Worm (Caenorhabditis elegans) whole organism, early embryonic: ENCODE data around the gene F46F5.1.
"Not testable (repeated sequence)": the region's sequence is repeated elsewhere in the genome, so short reads cannot be mapped to it uniquely, and the experiment has no call there.

Source experiments
- B0310.2 ChIP-seq: sonication (generic microtip); optimal IDR thresholded peaks from 2 replicates; lab custom pipeline; 2016; ENCODE audit warnings: mild to moderate bottlenecking, missing genetic modification characterization, missing compliant biosample characterization
- F13C5.2 ChIP-seq: sonication (generic microtip); optimal IDR thresholded peaks from 2 replicates; lab custom pipeline; 2017; ENCODE audit warnings: mild to moderate bottlenecking, missing genetic modification characterization, inconsistent platforms, missing compliant biosample characterization
- aly-1 ChIP-seq: sonication (generic microtip); optimal IDR thresholded peaks from 2 replicates; lab custom pipeline; 2016; ENCODE audit warnings: missing genetic modification characterization, missing compliant biosample characterization
- ama-1 ChIP-seq: fragments of 150-350 bp; optimal IDR thresholded peaks from 2 replicates; lab custom pipeline; 2014
- ceh-13 ChIP-seq: fragments of 200-800 bp; sonication (Bioruptor generic); optimal IDR thresholded peaks from 2 replicates; lab custom pipeline; 2018; ENCODE audit warnings: mild to moderate bottlenecking, missing genetic modification characterization, missing compliant biosample characterization
- ceh-36 ChIP-seq: sonication (generic microtip); optimal IDR thresholded peaks from 2 replicates; lab custom pipeline; 2016; ENCODE audit warnings: missing genetic modification characterization, inconsistent platforms, missing compliant biosample characterization
- ets-7 ChIP-seq: sonication (generic microtip); optimal IDR thresholded peaks from 2 replicates; lab custom pipeline; 2016; ENCODE audit warnings: missing genotype, missing genetic modification characterization, missing compliant biosample characterization
- flt-1 ChIP-seq: fragments of 200-800 bp; sonication (Bioruptor generic); IDR thresholded peaks from 2 replicates; pipeline ENCODE4 v1.3.6; 2022; ENCODE audit warnings: missing genetic modification characterization, missing compliant biosample characterization
- hmbx-1 ChIP-seq: sonication (generic microtip); optimal IDR thresholded peaks from 2 replicates; lab custom pipeline; 2016; ENCODE audit warnings: mild to moderate bottlenecking, missing genetic modification characterization, missing compliant biosample characterization
- hmg-4 ChIP-seq: fragments of 200-800 bp; sonication (Bioruptor generic); optimal IDR thresholded peaks from 2 replicates; lab custom pipeline; 2018; ENCODE audit warnings: mild to moderate bottlenecking, missing genetic modification characterization, missing compliant biosample characterization
- hnd-1 ChIP-seq: sonication (generic microtip); optimal IDR thresholded peaks from 2 replicates; lab custom pipeline; 2016; ENCODE audit warnings: missing genetic modification characterization, missing compliant biosample characterization
- pes-1 ChIP-seq: fragments of 200-800 bp; sonication (Bioruptor generic); IDR thresholded peaks from 2 replicates; pipeline ENCODE4 v1.3.6; 2022; ENCODE audit warnings: missing genetic modification reagents, missing genetic modification characterization, missing compliant biosample characterization
- scrt-1 ChIP-seq: fragments of 200-800 bp; sonication (Bioruptor generic); IDR thresholded peaks from 2 replicates; pipeline ENCODE4 v1.3.6; 2022; ENCODE audit warnings: missing genetic modification characterization, missing compliant biosample characterization
- sea-1 ChIP-seq: fragments of 200-800 bp; sonication (Bioruptor generic); conservative IDR thresholded peaks from 2 replicates; pipeline ENCODE4 v1.3.6; 2022; ENCODE audit warnings: missing genetic modification characterization, missing compliant biosample characterization
- tbx-11 ChIP-seq: fragments of 200-800 bp; sonication (Bioruptor generic); IDR thresholded peaks from 2 replicates; pipeline ENCODE4 v1.3.6; 2022; ENCODE audit warnings: missing genetic modification characterization, missing compliant biosample characterization
- tbx-37 ChIP-seq: fragments of 200-800 bp; sonication (Bioruptor generic); conservative IDR thresholded peaks from 2 replicates; pipeline ENCODE4 v1.3.6; 2022; ENCODE audit warnings: missing genetic modification reagents, missing genetic modification characterization, missing compliant biosample characterization
- tra-4 ChIP-seq: sonication (generic microtip); optimal IDR thresholded peaks from 2 replicates; lab custom pipeline; 2017; ENCODE audit warnings: missing genetic modification characterization, missing compliant biosample characterization

The F46F5.1 gene

DNA sequence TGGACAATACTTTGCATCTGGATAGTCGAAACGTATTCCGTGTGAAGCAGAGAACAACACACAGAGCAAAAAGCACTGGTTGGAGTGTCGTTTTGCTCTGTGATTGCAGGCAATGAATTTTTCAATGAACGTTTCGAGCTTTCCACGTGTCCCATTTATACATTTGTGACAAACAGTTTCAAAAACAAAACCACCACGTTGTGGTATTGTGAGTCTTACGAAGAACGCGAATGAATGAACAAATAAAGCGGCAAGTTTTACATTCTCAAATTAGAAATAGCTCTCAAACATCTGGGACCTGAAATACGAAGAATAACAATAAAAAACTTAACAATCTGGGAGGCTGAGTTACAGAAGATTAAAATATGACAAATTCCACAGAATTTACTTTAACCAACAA lies at the start of gene F46F5.1:
F46F5.1 (minus strand) TSS at position 101 of the 400 bp plus-strand sequence.
- TF ChIP-seq sea-1 (no peak), hmbx-1 (tag; lab: Kevin White, UChicago) (no peak), B0310.2 (tag; lab: Kevin White, UChicago) (no peak), tbx-37 (GFP tag; lab: Robert Waterston, UW) (no peak), ceh-36 (no peak), hmg-4 (GFP tag; lab: Kevin White, UChicago) (no peak), flt-1 (no peak), ets-7 (tag; lab: Kevin White, UChicago) (no peak), scrt-1 (GFP tag; lab: Robert Waterston, UW) (no peak), hnd-1 (tag; lab: Kevin White, UChicago) (no peak), ceh-13 (GFP tag; lab: Kevin White, UChicago) (no peak), ama-1 (lab: Kevin White, UChicago) (no peak), F13C5.2 (tag; lab: Kevin White, UChicago) (no peak)

DNA sequence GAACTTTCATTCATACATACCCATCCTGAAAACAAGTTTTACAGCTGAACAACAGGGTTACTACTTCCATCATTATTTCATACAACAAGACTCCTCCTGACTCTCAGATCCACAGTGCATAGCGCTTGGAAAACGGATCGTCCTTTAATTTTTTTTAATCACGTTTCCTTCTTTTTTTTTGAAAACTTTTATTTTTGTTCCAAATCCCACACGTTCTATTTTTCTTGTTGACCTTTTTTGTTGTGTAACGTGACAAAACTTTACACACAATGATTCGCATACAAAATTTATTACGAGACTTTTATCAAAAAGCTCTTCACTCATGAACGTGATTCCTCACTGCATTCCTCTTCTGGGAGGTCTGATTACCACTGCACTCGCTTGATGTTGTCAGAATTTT lies 48.4 kb upstream of the F46F5.1 start, which contains the start of gene clc-33:
clc-33 (plus strand) TSS at position 301 of the 400 bp plus-strand sequence.
- no peak for TF ChIP-seq hnd-1 (tag; lab: Kevin White, UChicago)
- no peak for TF ChIP-seq sea-1
- TF ChIP-seq scrt-1 (GFP tag; lab: Robert Waterston, UW): no peak
- TF ChIP-seq tra-4 (tag; lab: Kevin White, UChicago): no peak

ce11 chrII:838414-838813 lies 46.7 kb upstream of the F46F5.1 start, which contains the start of gene F28A10.8:
F28A10.8 (minus strand) TSS chrII:838514.
- TF ChIP-seq tbx-37 (GFP tag; lab: Robert Waterston, UW) (no peak), hmg-4 (GFP tag; lab: Kevin White, UChicago) (no peak), tbx-11 (no peak), aly-1 (tag; lab: Kevin White, UChicago) (no peak), hmbx-1 (tag; lab: Kevin White, UChicago) (no peak)

DNA sequence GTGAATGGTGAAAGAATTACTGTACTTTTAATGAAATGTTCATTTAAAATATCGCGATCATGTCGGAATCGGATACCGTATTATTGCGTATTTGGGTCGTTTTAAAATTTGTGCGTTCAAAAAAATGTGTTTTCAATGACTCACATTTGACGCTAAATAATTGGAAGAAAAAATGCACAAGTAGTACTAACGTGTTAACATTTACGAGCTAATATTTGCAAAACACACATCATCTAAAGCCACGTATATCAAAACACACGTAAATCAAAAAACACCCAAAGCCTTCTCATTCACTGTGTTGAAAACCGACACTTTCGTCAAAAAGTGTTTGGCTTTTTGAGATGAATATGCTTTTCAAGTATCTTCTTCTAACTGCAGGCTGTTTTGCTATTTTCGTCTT lies 33.8 kb upstream of the F46F5.1 start, which contains the start of gene F28A10.1:
F28A10.1 (plus strand) TSS at position 301 of the 400 bp plus-strand sequence.
- TF ChIP-seq sea-1 (no peak), pes-1 (no peak), flt-1 (no peak), scrt-1 (GFP tag; lab: Robert Waterston, UW) (no peak), hmbx-1 (tag; lab: Kevin White, UChicago) (no peak), ceh-36 (no peak), aly-1 (tag; lab: Kevin White, UChicago) (no peak), tra-4 (tag; lab: Kevin White, UChicago) (no peak)

ce11 chrII:823529-823928 lies 31.8 kb upstream of the F46F5.1 start, which contains the start of gene F46F5.10:
F46F5.10 (plus strand) TSS chrII:823829.
- no peak for TF ChIP-seq scrt-1 (GFP tag; lab: Robert Waterston, UW)

DNA sequence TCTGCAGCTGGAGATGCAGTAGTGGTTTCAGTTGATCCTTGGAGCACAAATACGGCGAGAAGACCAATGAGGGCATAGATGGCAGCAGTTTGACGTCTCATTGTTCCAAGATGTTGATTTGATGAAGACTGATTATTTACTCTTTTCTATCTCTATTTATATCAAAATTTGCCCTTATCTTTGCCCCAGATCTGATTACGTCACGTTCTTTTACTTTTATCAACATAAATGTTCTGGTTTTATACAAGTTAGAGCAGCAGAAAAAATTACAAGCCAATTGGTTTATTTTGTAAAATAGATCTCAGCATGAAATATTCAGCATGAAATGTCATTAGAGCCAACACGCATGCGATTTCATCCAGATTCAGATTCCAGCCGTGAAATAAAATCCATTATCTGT lies 31.0 kb upstream of the F46F5.1 start, which contains the start of gene msrp-4:
msrp-4 (minus strand) TSS at position 101 of the 400 bp plus-strand sequence.
- not testable (repeated sequence) for TF ChIP-seq sea-1; pes-1; ama-1 (lab: Kevin White, UChicago)

ce11 chrII:821514-821913 lies 29.8 kb upstream of the F46F5.1 start, which contains the start of gene F46F5.8:
F46F5.8 (minus strand) TSS chrII:821614.
- no peak for TF ChIP-seq aly-1 (tag; lab: Kevin White, UChicago)
- no peak for TF ChIP-seq ama-1 (lab: Kevin White, UChicago)
- TF ChIP-seq hmbx-1 (tag; lab: Kevin White, UChicago): no peak
- TF ChIP-seq sea-1: no peak
- no peak for TF ChIP-seq tra-4 (tag; lab: Kevin White, UChicago)
- no peak for TF ChIP-seq flt-1
- TF ChIP-seq ceh-13 (GFP tag; lab: Kevin White, UChicago): no peak
- TF ChIP-seq ceh-36: no peak
- no peak for TF ChIP-seq tbx-37 (GFP tag; lab: Robert Waterston, UW)
- TF ChIP-seq hnd-1 (tag; lab: Kevin White, UChicago): no peak
- no peak for TF ChIP-seq pes-1
- no peak for TF ChIP-seq hmg-4 (GFP tag; lab: Kevin White, UChicago)
- TF ChIP-seq F13C5.2 (tag; lab: Kevin White, UChicago): no peak
- TF ChIP-seq scrt-1 (GFP tag; lab: Robert Waterston, UW): no peak
- no peak for TF ChIP-seq B0310.2 (tag; lab: Kevin White, UChicago)
- no peak for TF ChIP-seq ets-7 (tag; lab: Kevin White, UChicago)
- no peak for TF ChIP-seq tbx-11

DNA sequence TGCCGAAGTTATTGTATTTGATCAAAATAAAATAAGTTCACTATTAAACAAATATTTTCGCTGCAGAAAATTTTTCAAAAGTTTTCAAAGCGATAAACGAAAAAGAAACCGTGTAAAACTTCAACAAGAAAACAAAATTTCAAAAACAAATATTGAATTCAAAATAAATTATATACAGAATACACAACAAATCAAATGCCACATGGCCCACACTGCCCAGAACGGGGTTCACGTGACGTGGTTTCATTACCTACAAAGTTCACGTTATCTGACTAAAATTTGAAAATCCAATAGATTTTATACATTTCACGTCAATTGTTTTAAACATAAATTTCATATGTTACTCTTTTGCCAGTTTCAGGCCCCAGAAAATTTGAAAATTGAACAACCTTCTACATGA lies 28.8 kb upstream of the F46F5.1 start, which contains the start of gene F46F5.7:
F46F5.7 (minus strand) TSS at position 101 of the 400 bp plus-strand sequence.
- no peak for TF ChIP-seq hmbx-1 (tag; lab: Kevin White, UChicago)

DNA sequence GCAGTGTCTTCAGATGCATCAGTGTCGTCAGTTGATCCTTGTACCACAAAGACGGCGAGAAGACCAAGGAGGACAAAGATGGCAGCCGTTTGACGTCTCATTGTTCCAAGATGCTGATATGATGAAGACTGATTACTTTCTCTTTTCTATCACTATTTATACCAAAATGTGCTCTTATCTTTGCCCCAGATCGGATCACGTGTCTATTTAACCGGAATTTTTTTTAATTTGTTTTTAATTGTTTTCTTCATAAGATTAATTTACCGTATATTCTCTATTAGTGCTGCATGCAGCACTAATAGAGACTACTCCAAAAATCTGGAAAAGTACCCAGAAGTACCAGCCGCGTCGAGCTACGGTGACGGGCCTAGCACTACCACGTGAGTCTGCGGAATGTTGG lies 23.0 kb upstream of the F46F5.1 start, which contains the start of gene msrp-3:
msrp-3 (minus strand) TSS at position 101 of the 400 bp plus-strand sequence.
- TF ChIP-seq B0310.2 (tag; lab: Kevin White, UChicago) (no peak), ama-1 (lab: Kevin White, UChicago) (no peak), ceh-36 (no peak), scrt-1 (GFP tag; lab: Robert Waterston, UW) (no peak), ets-7 (tag; lab: Kevin White, UChicago) (no peak), hmg-4 (GFP tag; lab: Kevin White, UChicago) (no peak), tbx-11 (no peak), tra-4 (tag; lab: Kevin White, UChicago) (no peak)
